Worm (Caenorhabditis elegans) whole organism, mixed stage, embryonic: ENCODE measurements around the gene F08D12.3.
A peak's percentile ranks its signal among the peaks of the same experiment; 100 is the strongest.

Source experiments
- M03D4.4 ChIP-seq: sonication (generic microtip); optimal IDR thresholded peaks from 2 replicates; lab custom pipeline; 2017; ENCODE audit warnings: mild to moderate bottlenecking, missing genetic modification characterization, missing compliant biosample characterization
- bed-3 ChIP-seq: fragments of 200-800 bp; sonication (Bioruptor generic); optimal IDR thresholded peaks from 3 replicates; lab custom pipeline; 2018; ENCODE audit warnings: mild to moderate bottlenecking, missing genetic modification characterization, moderate library complexity, missing compliant biosample characterization
- blmp-1 ChIP-seq: fragments of 150-350 bp; optimal IDR thresholded peaks from 2 replicates; lab custom pipeline; 2014; ENCODE audit warnings: missing biosample characterization, missing genetic modification characterization
- ceh-39 ChIP-seq: fragments of 150-350 bp; optimal IDR thresholded peaks from 2 replicates; lab custom pipeline; 2014; ENCODE audit warnings: missing biosample characterization, missing genetic modification characterization
- ceh-43 ChIP-seq: fragments of 200-800 bp; sonication (Bioruptor generic); optimal IDR thresholded peaks from 2 replicates; lab custom pipeline; 2018; ENCODE audit warnings: mild to moderate bottlenecking, missing genetic modification characterization, moderate library complexity, missing compliant biosample characterization
- ceh-83 ChIP-seq: fragments of 200-800 bp; sonication (Bioruptor generic); optimal IDR thresholded peaks from 2 replicates; lab custom pipeline; 2018; ENCODE audit warnings: mild to moderate bottlenecking, missing genetic modification characterization, missing compliant biosample characterization
- ces-1 ChIP-seq: fragments of 150-350 bp; optimal IDR thresholded peaks from 2 replicates; lab custom pipeline; 2014; ENCODE audit warnings: missing biosample characterization, missing genetic modification reagents, missing genetic modification characterization
- cnd-1 ChIP-seq: fragments of 200-800 bp; sonication (Bioruptor generic); optimal IDR thresholded peaks from 2 replicates; lab custom pipeline; 2018; ENCODE audit warnings: mild to moderate bottlenecking, missing genetic modification characterization, missing compliant biosample characterization
- drap-1 ChIP-seq: fragments of 200-800 bp; sonication (Bioruptor generic); optimal IDR thresholded peaks from 3 replicates; lab custom pipeline; 2018; ENCODE audit warnings: mild to moderate bottlenecking, missing genetic modification characterization, missing compliant biosample characterization
- elt-1 ChIP-seq: sonication (generic microtip); optimal IDR thresholded peaks from 2 replicates; lab custom pipeline; 2017; ENCODE audit warnings: missing genetic modification characterization, mild to moderate bottlenecking, missing compliant biosample characterization, antibody characterized with exemption, moderate library complexity, borderline replicate concordance; ENCODE audit not compliant: insufficient read depth
- elt-3 ChIP-seq: fragments of 150-350 bp; optimal IDR thresholded peaks from 2 replicates; lab custom pipeline; 2014; ENCODE audit warnings: missing biosample characterization, missing genetic modification characterization
- flh-1 ChIP-seq: fragments of 200-800 bp; sonication (Bioruptor generic); optimal IDR thresholded peaks from 2 replicates; lab custom pipeline; 2018; ENCODE audit warnings: mild to moderate bottlenecking, missing genetic modification characterization, moderate library complexity, missing compliant biosample characterization
- ham-2 ChIP-seq: fragments of 200-800 bp; sonication (Bioruptor generic); optimal IDR thresholded peaks from 2 replicates; lab custom pipeline; 2018; ENCODE audit warnings: mild to moderate bottlenecking, missing genetic modification characterization, missing compliant biosample characterization
- hlh-1 ChIP-seq: fragments of 150-350 bp; optimal IDR thresholded peaks from 2 replicates; lab custom pipeline; 2014; ENCODE audit warnings: missing biosample characterization, missing genetic modification reagents, missing genetic modification characterization
- lin-13 ChIP-seq: fragments of 150-350 bp; optimal IDR thresholded peaks from 2 replicates; lab custom pipeline; 2014; ENCODE audit warnings: missing biosample characterization, missing genetic modification characterization
- lin-32 ChIP-seq: fragments of 200-800 bp; sonication (Bioruptor generic); optimal IDR thresholded peaks from 2 replicates; lab custom pipeline; 2018; ENCODE audit warnings: mild to moderate bottlenecking, missing genetic modification characterization, missing compliant biosample characterization
- lsy-2 ChIP-seq: fragments of 150-350 bp; optimal IDR thresholded peaks from 2 replicates; lab custom pipeline; 2014; ENCODE audit warnings: missing biosample characterization, missing genetic modification characterization
- mab-5 ChIP-seq: fragments of 150-350 bp; optimal IDR thresholded peaks from 2 replicates; lab custom pipeline; 2014; ENCODE audit warnings: missing biosample characterization, missing genetic modification characterization
- mep-1 ChIP-seq: fragments of 150-350 bp; optimal IDR thresholded peaks from 2 replicates; lab custom pipeline; 2017; ENCODE audit warnings: missing biosample characterization, missing genetic modification reagents, missing genetic modification characterization, inconsistent platforms
- nhr-12 ChIP-seq: fragments of 150-350 bp; optimal IDR thresholded peaks from 2 replicates; lab custom pipeline; 2014; ENCODE audit warnings: missing biosample characterization, missing genetic modification characterization
- nhr-2 ChIP-seq: fragments of 150-350 bp; optimal IDR thresholded peaks from 2 replicates; lab custom pipeline; 2014; ENCODE audit warnings: missing biosample characterization, missing genetic modification characterization
- nhr-237 ChIP-seq: fragments of 150-350 bp; optimal IDR thresholded peaks from 2 replicates; lab custom pipeline; 2014; ENCODE audit warnings: missing biosample characterization, missing genetic modification characterization
- nhr-76 ChIP-seq: sonication (generic microtip); optimal IDR thresholded peaks from 2 replicates; lab custom pipeline; 2017; ENCODE audit warnings: missing biosample characterization, missing genetic modification characterization
- sem-2 ChIP-seq: fragments of 200-800 bp; sonication (Bioruptor generic); optimal IDR thresholded peaks from 2 replicates; lab custom pipeline; 2018; ENCODE audit warnings: mild to moderate bottlenecking, missing genetic modification characterization, missing compliant biosample characterization
- snpc-4 ChIP-seq: fragments of 150-350 bp; optimal IDR thresholded peaks from 2 replicates; lab custom pipeline; 2014; ENCODE audit warnings: missing biosample characterization, missing genetic modification characterization
- sptf-1 ChIP-seq: sonication (generic microtip); optimal IDR thresholded peaks from 2 replicates; lab custom pipeline; 2017; ENCODE audit warnings: mild to moderate bottlenecking, missing genetic modification characterization, moderate library complexity, missing compliant biosample characterization
- tbx-8 ChIP-seq: fragments of 200-800 bp; sonication (Bioruptor generic); optimal IDR thresholded peaks from 2 replicates; lab custom pipeline; 2018; ENCODE audit warnings: mild to moderate bottlenecking, missing genetic modification characterization, moderate library complexity, missing compliant biosample characterization
- unc-39 ChIP-seq: fragments of 150-350 bp; optimal IDR thresholded peaks from 2 replicates; lab custom pipeline; 2014; ENCODE audit warnings: missing biosample characterization, missing genetic modification characterization
- unc-62 ChIP-seq: fragments of 150-350 bp; optimal IDR thresholded peaks from 2 replicates; lab custom pipeline; 2014; ENCODE audit warnings: missing biosample characterization, missing genetic modification reagents, missing genetic modification characterization
- zip-8 ChIP-seq: fragments of 150-350 bp; optimal IDR thresholded peaks from 2 replicates; lab custom pipeline; 2014; ENCODE audit warnings: missing biosample characterization, missing genetic modification characterization
- ztf-11 ChIP-seq: fragments of 150-350 bp; optimal IDR thresholded peaks from 2 replicates; lab custom pipeline; 2014; ENCODE audit warnings: missing biosample characterization, missing genetic modification characterization

Gene F08D12.3

ce11 chrII:2757954-2758353 lies 21.4 kb upstream of the F08D12.3 start, which contains the start of gene F29A7.8:
Gene F29A7.8 (minus strand): TSS chrII:2758054.
- TF ChIP-seq cnd-1 (tag; lab: Kevin White, UChicago) (no peak), ceh-39 (tag; lab: Kevin White, UChicago) (no peak), flh-1 (GFP tag; lab: Kevin White, UChicago) (no peak), mep-1 (tag; lab: Kevin White, UChicago) (no peak), nhr-237 (no peak), snpc-4 (tag; lab: Kevin White, UChicago) (no peak), ces-1 (no peak), ceh-83 (GFP tag; lab: Kevin White, UChicago) (no peak), nhr-2 (tag; lab: Kevin White, UChicago) (no peak), bed-3 (GFP tag; lab: Kevin White, UChicago) (no peak), lin-32 (no peak), nhr-12 (tag; lab: Kevin White, UChicago) (no peak), tbx-8 (GFP tag; lab: Kevin White, UChicago) (no peak), unc-39 (tag; lab: Kevin White, UChicago) (no peak), elt-1 (no peak), ham-2 (GFP tag; lab: Kevin White, UChicago) (no peak), sptf-1 (no peak), lsy-2 (no peak)

- TF ChIP-seq ceh-39 (tag; lab: Kevin White, UChicago) (peak; percentile 99), ceh-43 (no peak)
Measured at ce11 chrII:2758476-2758875, 20.9 kb upstream of the F08D12.3 start, which contains the start of gene fbxb-107. Gene fbxb-107 (plus strand): TSS chrII:2758772.

- TF ChIP-seq blmp-1 (tag; lab: Kevin White, UChicago) (no peak), ceh-39 (tag; lab: Kevin White, UChicago) (no peak), ztf-11 (tag; lab: Kevin White, UChicago) (no peak), ceh-43 (no peak), M03D4.4 (tag; lab: Kevin White, UChicago) (no peak), zip-8 (tag; lab: Kevin White, UChicago) (no peak), nhr-2 (tag; lab: Kevin White, UChicago) (no peak), elt-3 (tag; lab: Kevin White, UChicago) (no peak), flh-1 (GFP tag; lab: Kevin White, UChicago) (no peak)
Measured at ce11 chrII:2762108-2762507, 17.2 kb upstream of the F08D12.3 start, which contains the start of gene fbxb-106. Gene fbxb-106 (plus strand): TSS chrII:2762408.

- TF ChIP-seq ces-1 (no peak), bed-3 (GFP tag; lab: Kevin White, UChicago) (no peak), ham-2 (GFP tag; lab: Kevin White, UChicago) (no peak), lin-13 (no peak), mab-5 (tag; lab: Kevin White, UChicago) (no peak), snpc-4 (tag; lab: Kevin White, UChicago) (no peak), tbx-8 (GFP tag; lab: Kevin White, UChicago) (no peak), hlh-1 (tag; lab: Kevin White, UChicago) (no peak), lin-32 (no peak), flh-1 (GFP tag; lab: Kevin White, UChicago) (no peak), ceh-83 (GFP tag; lab: Kevin White, UChicago) (no peak), sem-2 (GFP tag; lab: Kevin White, UChicago) (no peak), nhr-12 (tag; lab: Kevin White, UChicago) (no peak), nhr-237 (no peak), drap-1 (GFP tag; lab: Kevin White, UChicago) (no peak), lsy-2 (no peak), nhr-76 (no peak), M03D4.4 (tag; lab: Kevin White, UChicago) (no peak), unc-62 (GFP tag; lab: Kevin White, UChicago) (no peak)
Measured at ce11 chrII:2764664-2765063, 14.7 kb upstream of the F08D12.3 start, which contains the start of gene fbxb-108. Gene fbxb-108 (plus strand): TSS chrII:2764964.

- TF ChIP-seq M03D4.4 (tag; lab: Kevin White, UChicago) (no peak), flh-1 (GFP tag; lab: Kevin White, UChicago) (no peak), ces-1 (no peak), nhr-2 (tag; lab: Kevin White, UChicago) (no peak)
Measured at ce11 chrII:2766331-2766730, 13.0 kb upstream of the F08D12.3 start, which contains the start of gene F08D12.15. Gene F08D12.15 (plus strand): TSS chrII:2766631.
